Worm (Caenorhabditis elegans): ENCODE data around the gene F17A2.16.

DNA sequence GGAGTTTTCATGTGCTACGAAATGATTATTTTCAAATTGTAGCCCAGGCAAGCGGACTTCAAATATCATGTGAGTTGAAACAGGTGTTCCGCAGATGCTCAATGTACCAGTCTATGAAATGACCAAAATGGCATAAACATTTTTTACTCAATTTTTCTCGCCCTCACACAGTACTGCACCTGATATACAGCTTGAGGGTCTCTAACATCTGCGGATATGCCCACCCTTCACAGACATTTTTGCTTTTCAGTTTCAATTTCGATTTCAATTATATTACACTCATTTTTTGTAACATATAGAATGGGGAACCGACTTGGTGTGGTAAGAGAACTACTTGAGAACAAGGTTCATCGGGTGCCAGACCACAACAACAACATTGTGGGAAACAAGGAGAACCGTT is 38.5 kb downstream of the F17A2.16 start, which contains the start of gene F42F12.11:
- TF ChIP-seq tab-1 (GFP tag; IDR thresholded peaks at IDR 0.05) (no peak), ref-1 (GFP tag; conservative IDR thresholded peaks at IDR 0.05) (no peak), ztf-23 (GFP tag; IDR thresholded peaks at IDR 0.05) (no peak), klf-2 (GFP tag; conservative IDR thresholded peaks at IDR 0.05) (no peak), med-1 (GFP tag; optimal IDR thresholded peaks at IDR 0.05; ENCODE audit: insufficient read depth) (no peak), cog-1 (tag; optimal IDR thresholded peaks at IDR 0.05) (no peak), ztf-29 (GFP tag; IDR thresholded peaks at IDR 0.05) (no peak), T22C8.4 (GFP tag; IDR thresholded peaks at IDR 0.05) (no peak), flt-1 (GFP tag; IDR thresholded peaks at IDR 0.05) (no peak)

Data from whole organism, midembryonic.